Fruit fly (Drosophila melanogaster) whole organism, embryonic: Measurements from ENCODE around the gene DopEcR.
A peak's percentile ranks its signal among the peaks of the same experiment; 100 is the strongest.

Experiments
- Abd-B ChIP-seq: fragments of 200-800 bp; sonication (Bioruptor generic); optimal IDR thresholded peaks from 2 replicates; lab custom pipeline; 2018; ENCODE audit warnings: missing biosample characterization, mild to moderate bottlenecking, missing genetic modification characterization, moderate library complexity
- Antp ChIP-seq: fragments of 200-800 bp; sonication (Bioruptor generic); optimal IDR thresholded peaks from 3 replicates; lab custom pipeline; 2016; ENCODE audit warnings: missing biosample characterization, missing genetic modification characterization
- C15 ChIP-seq: fragments of 200-800 bp; sonication (Bioruptor generic); IDR thresholded peaks from 3 replicates; pipeline ENCODE4 v1.3.6; 2022; ENCODE audit warnings: missing biosample characterization, missing genetic modification characterization
- CG10147 ChIP-seq: fragments of 200-800 bp; sonication (Bioruptor generic); optimal IDR thresholded peaks from 2 replicates; lab custom pipeline; 2019; ENCODE audit warnings: missing biosample characterization, mild to moderate bottlenecking, missing genetic modification characterization, moderate library complexity
- CG10979 ChIP-seq: fragments of 200-800 bp; sonication (Bioruptor generic); optimal IDR thresholded peaks from 2 replicates; lab custom pipeline; 2018; ENCODE audit warnings: missing biosample characterization, mild to moderate bottlenecking, missing genetic modification characterization, moderate library complexity
- CG11504 ChIP-seq: fragments of 200-800 bp; sonication (Bioruptor generic); optimal IDR thresholded peaks from 3 replicates; lab custom pipeline; 2019; ENCODE audit warnings: missing biosample characterization, mild to moderate bottlenecking, missing genetic modification characterization, moderate library complexity
- CG12071 ChIP-seq: fragments of 200-800 bp; sonication (Bioruptor generic); optimal IDR thresholded peaks from 3 replicates; lab custom pipeline; 2018; ENCODE audit warnings: missing biosample characterization, mild to moderate bottlenecking, missing genetic modification characterization
- CG12391 ChIP-seq: fragments of 200-800 bp; sonication (Bioruptor generic); optimal IDR thresholded peaks from 3 replicates; lab custom pipeline; 2018; ENCODE audit warnings: missing biosample characterization, mild to moderate bottlenecking, missing genetic modification characterization, moderate library complexity
- CG12659 ChIP-seq: fragments of 200-800 bp; sonication (Bioruptor generic); optimal IDR thresholded peaks from 3 replicates; lab custom pipeline; 2017; ENCODE audit warnings: mild to moderate bottlenecking, missing biosample characterization, missing genetic modification reagents, missing genetic modification characterization
- CG31224 ChIP-seq: fragments of 200-800 bp; sonication (Bioruptor generic); IDR thresholded peaks from 2 replicates; pipeline ENCODE4 v1.3.6; 2022; ENCODE audit warnings: missing biosample characterization, missing genetic modification characterization
- CG4854 ChIP-seq: fragments of 200-800 bp; sonication (Bioruptor generic); optimal IDR thresholded peaks from 2 replicates; lab custom pipeline; 2016; ENCODE audit warnings: missing biosample characterization, missing genetic modification characterization, inconsistent platforms
- CG5180 ChIP-seq: fragments of 200-800 bp; sonication (Bioruptor generic); optimal IDR thresholded peaks from 3 replicates; lab custom pipeline; 2017; ENCODE audit warnings: missing biosample characterization, missing genetic modification characterization, mild to moderate bottlenecking, moderate library complexity, missing genetic modification reagents
- CG6272 ChIP-seq: fragments of 200-800 bp; sonication (Bioruptor generic); IDR thresholded peaks from 2 replicates; pipeline ENCODE4 v1.3.6; 2022; ENCODE audit warnings: missing biosample characterization, missing genetic modification characterization
- CG6765 ChIP-seq: fragments of 200-800 bp; sonication (Bioruptor generic); optimal IDR thresholded peaks from 3 replicates; lab custom pipeline; 2017; ENCODE audit warnings: missing biosample characterization, mild to moderate bottlenecking, missing genetic modification characterization
- CG7556 ChIP-seq: fragments of 200-800 bp; sonication (Bioruptor generic); optimal IDR thresholded peaks from 2 replicates; lab custom pipeline; 2017; ENCODE audit warnings: missing biosample characterization, mild to moderate bottlenecking, missing genetic modification characterization
- CG8290 ChIP-seq, 3 experiments: fragments of 200-800 bp; sonication (Bioruptor generic); optimal IDR thresholded peaks; 2 replicates each; lab custom pipeline; 2016 to 2019; ENCODE audit warnings: missing biosample characterization in 3 of 3, missing genetic modification characterization in 3 of 3, mild to moderate bottlenecking in 2 of 3, moderate library complexity in 1 of 3
- CG8924 ChIP-seq: fragments of 200-800 bp; optimal IDR thresholded peaks from 3 replicates; lab custom pipeline; 2019; ENCODE audit warnings: missing biosample characterization, mild to moderate bottlenecking, missing genetic modification characterization, moderate library complexity
- CG9797 ChIP-seq: fragments of 200-800 bp; sonication (Bioruptor generic); optimal IDR thresholded peaks from 3 replicates; lab custom pipeline; 2018; ENCODE audit warnings: missing biosample characterization, mild to moderate bottlenecking, missing genetic modification characterization
- D ChIP-seq, 2 experiments: fragments of 200-800 bp in 1 of 2; fragments of >200 bp in 1 of 2; sonication (Bioruptor generic) in 1 of 2; optimal IDR thresholded peaks; 2 replicates in 1 of 2; 3 replicates in 1 of 2; lab custom pipeline; 2017; ENCODE audit warnings: mild to moderate bottlenecking in 1 of 2, missing biosample characterization in 1 of 2, missing genetic modification characterization in 1 of 2, missing genetic modification reagents in 1 of 2
- Dp ChIP-seq: fragments of 200-800 bp; sonication (Bioruptor generic); optimal IDR thresholded peaks from 2 replicates; lab custom pipeline; 2018; ENCODE audit warnings: missing biosample characterization, mild to moderate bottlenecking, missing genetic modification characterization, moderate library complexity
- Fer2 ChIP-seq: fragments of 200-800 bp; sonication (Bioruptor generic); optimal IDR thresholded peaks from 2 replicates; lab custom pipeline; 2018; ENCODE audit warnings: missing biosample characterization, mild to moderate bottlenecking, missing genetic modification characterization, moderate library complexity
- Fer3 ChIP-seq: fragments of 200-800 bp; sonication (Bioruptor generic); optimal IDR thresholded peaks from 2 replicates; lab custom pipeline; 2018; ENCODE audit warnings: missing biosample characterization, mild to moderate bottlenecking, missing genetic modification characterization, moderate library complexity
- Lhr ChIP-seq: fragments of 200-800 bp; sonication (Bioruptor generic); optimal IDR thresholded peaks from 3 replicates; lab custom pipeline; 2017; ENCODE audit warnings: mild to moderate bottlenecking, missing biosample characterization, missing genetic modification reagents, missing genetic modification characterization
- Lim3 ChIP-seq: fragments of 200-800 bp; sonication (Bioruptor generic); IDR thresholded peaks from 2 replicates; pipeline ENCODE4 v1.3.6; 2022; ENCODE audit warnings: missing biosample characterization, missing genetic modification characterization
- NC2α ChIP-seq: fragments of 200-800 bp; sonication (Bioruptor generic); optimal IDR thresholded peaks from 2 replicates; lab custom pipeline; 2016; ENCODE audit warnings: missing biosample characterization, missing genetic modification characterization
- Nf-YA ChIP-seq: fragments of 200-800 bp; sonication (Bioruptor generic); IDR thresholded peaks from 2 replicates; pipeline ENCODE4 v1.3.6; 2022; ENCODE audit warnings: missing biosample characterization, missing genetic modification characterization
- Sry-β ChIP-seq: fragments of 200-800 bp; sonication (Bioruptor generic); optimal IDR thresholded peaks from 2 replicates; lab custom pipeline; 2018; ENCODE audit warnings: missing biosample characterization, mild to moderate bottlenecking, missing genetic modification characterization, moderate library complexity
- Trl ChIP-seq, 3 experiments: fragments of >200 bp in 2 of 3; fragments of 200-800 bp in 1 of 3; sonication (Bioruptor generic) in 1 of 3; optimal IDR thresholded peaks; 2 replicates in 1 of 3; 3 replicates in 2 of 3; lab custom pipeline; 2016 to 2017; ENCODE audit warnings: missing biosample characterization in 1 of 3, missing genetic modification characterization in 1 of 3
- Vsx1 ChIP-seq: fragments of 200-800 bp; sonication (Bioruptor generic); optimal IDR thresholded peaks from 2 replicates; lab custom pipeline; 2017; ENCODE audit warnings: missing biosample characterization, mild to moderate bottlenecking, missing genetic modification characterization, missing genetic modification reagents
- Xbp1 ChIP-seq: fragments of 200-800 bp; sonication (Bioruptor generic); optimal IDR thresholded peaks from 3 replicates; lab custom pipeline; 2016; ENCODE audit warnings: missing biosample characterization, mild to moderate bottlenecking, missing genetic modification characterization
- bigmax ChIP-seq: fragments of 200-800 bp; sonication (Bioruptor generic); optimal IDR thresholded peaks from 2 replicates; lab custom pipeline; 2018; ENCODE audit warnings: missing biosample characterization, mild to moderate bottlenecking, missing genetic modification characterization
- chn ChIP-seq: fragments of 200-800 bp; sonication (Bioruptor generic); optimal IDR thresholded peaks from 2 replicates; lab custom pipeline; 2016; ENCODE audit warnings: missing biosample characterization, missing genetic modification characterization
- corto ChIP-seq: fragments of 200-800 bp; sonication (Bioruptor generic); optimal IDR thresholded peaks from 2 replicates; lab custom pipeline; 2016; ENCODE audit warnings: missing biosample characterization, mild to moderate bottlenecking, missing genetic modification characterization, moderate library complexity
- croc ChIP-seq: fragments of 200-800 bp; sonication (Bioruptor generic); conservative IDR thresholded peaks from 3 replicates; pipeline ENCODE4 v1.3.6; 2022; ENCODE audit warnings: missing biosample characterization, missing genetic modification characterization
- fd102C ChIP-seq: fragments of 200-800 bp; sonication (Bioruptor generic); optimal IDR thresholded peaks from 2 replicates; lab custom pipeline; 2018; ENCODE audit warnings: missing biosample characterization, mild to moderate bottlenecking, missing genetic modification characterization, moderate library complexity
- fd3F ChIP-seq: fragments of 200-800 bp; sonication (Bioruptor generic); optimal IDR thresholded peaks from 2 replicates; lab custom pipeline; 2018; ENCODE audit warnings: missing biosample characterization, mild to moderate bottlenecking, missing genetic modification characterization, moderate library complexity
- gem ChIP-seq: fragments of 200-800 bp; sonication (Bioruptor generic); optimal IDR thresholded peaks from 2 replicates; lab custom pipeline; 2019; ENCODE audit warnings: missing biosample characterization, mild to moderate bottlenecking, missing genetic modification characterization, moderate library complexity
- gt ChIP-seq: fragments of 200-800 bp; sonication (Bioruptor generic); IDR thresholded peaks from 2 replicates; pipeline ENCODE4 v1.3.6; 2022; ENCODE audit warnings: missing biosample characterization, missing genetic modification characterization
- jigr1 ChIP-seq: fragments of 200-800 bp; sonication (Bioruptor generic); IDR thresholded peaks from 3 replicates; pipeline ENCODE4 v1.3.6; 2022; ENCODE audit warnings: missing biosample characterization, missing genetic modification characterization
- lola ChIP-seq, 3 experiments: fragments of >200 bp in 2 of 3; fragments of 200-800 bp in 1 of 3; sonication (Bioruptor generic) in 1 of 3; optimal IDR thresholded peaks; 2 replicates each; lab custom pipeline; 2017 to 2019; ENCODE audit warnings: missing biosample characterization in 3 of 3, missing genetic modification characterization in 3 of 3, mild to moderate bottlenecking in 1 of 3, moderate library complexity in 1 of 3
- nerfin-1 ChIP-seq: fragments of 200-800 bp; sonication (Bioruptor generic); optimal IDR thresholded peaks from 3 replicates; lab custom pipeline; 2019; ENCODE audit warnings: missing biosample characterization, mild to moderate bottlenecking, missing genetic modification characterization, moderate library complexity
- p53 ChIP-seq: fragments of 200-800 bp; sonication (Bioruptor generic); optimal IDR thresholded peaks from 2 replicates; lab custom pipeline; 2016; ENCODE audit warnings: missing biosample characterization, missing genetic modification characterization
- scrt ChIP-seq: fragments of 200-800 bp; sonication (Bioruptor generic); optimal IDR thresholded peaks from 2 replicates; lab custom pipeline; 2018; ENCODE audit warnings: missing biosample characterization, mild to moderate bottlenecking, missing genetic modification characterization, moderate library complexity
- slbo ChIP-seq: fragments of 200-800 bp; sonication (Bioruptor generic); IDR thresholded peaks from 2 replicates; pipeline ENCODE4 v1.3.6; 2022; ENCODE audit warnings: missing biosample characterization, missing genetic modification characterization
- stwl ChIP-seq: fragments of 200-800 bp; sonication (Bioruptor generic); optimal IDR thresholded peaks from 3 replicates; lab custom pipeline; 2018; ENCODE audit warnings: missing biosample characterization, mild to moderate bottlenecking, missing genetic modification characterization, moderate library complexity
- toy ChIP-seq: fragments of 200-800 bp; sonication (Bioruptor generic); IDR thresholded peaks from 2 replicates; pipeline ENCODE4 v1.3.6; 2022; ENCODE audit warnings: missing biosample characterization, missing genetic modification characterization
- zfh1 ChIP-seq: fragments of 200-800 bp; sonication (Bioruptor generic); IDR thresholded peaks from 3 replicates; pipeline ENCODE4 v1.3.6; 2022; ENCODE audit warnings: missing biosample characterization, missing genetic modification characterization

DopEcR gene

DNA sequence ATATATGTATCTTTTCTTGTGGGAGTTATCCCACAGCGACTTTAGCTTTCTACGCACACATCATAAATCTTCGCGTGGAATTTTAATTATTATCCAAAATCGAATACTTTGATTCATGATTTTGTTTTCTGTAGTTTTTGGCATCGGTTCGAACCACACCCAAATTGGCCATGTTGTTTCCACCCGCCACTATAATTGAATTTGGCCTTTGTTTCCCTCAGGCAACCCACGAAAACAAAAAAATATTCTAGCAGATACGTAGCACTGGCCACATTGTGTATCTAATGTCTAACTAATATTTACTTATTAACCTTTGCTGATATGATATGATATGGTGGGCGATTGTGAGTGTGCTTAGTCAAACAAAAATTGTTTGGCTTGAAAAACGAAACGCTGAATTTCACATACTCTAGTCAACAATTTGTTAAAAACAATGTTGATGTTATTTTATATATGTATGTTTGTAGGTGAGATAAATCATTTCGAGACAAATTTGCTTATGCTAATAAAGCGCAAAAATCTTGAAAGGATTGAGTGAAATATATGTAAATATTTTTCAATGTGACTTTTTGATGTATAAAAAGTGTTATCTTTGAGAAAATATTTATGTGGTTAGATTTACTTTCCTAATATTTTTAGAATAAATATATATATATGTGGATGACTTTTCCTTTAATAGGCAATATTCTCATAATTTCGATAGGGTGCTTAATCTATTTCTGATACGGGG is 25.1 kb downstream of the DopEcR start (continued):
- TF ChIP-seq zfh1 (GFP tag; lab: Robert Waterston, UW), result no peak
- peak; percentile 12 for TF ChIP-seq CG10147
- TF ChIP-seq CG11504 (tag; lab: Kevin White, UChicago), result peak; percentile 64
- no peak for TF ChIP-seq chn (GFP tag; lab: Kevin White, UChicago)
- no peak for TF ChIP-seq Antp
- no peak for TF ChIP-seq Nf-YA (GFP tag; lab: Robert Waterston, UW)
- TF ChIP-seq D (optimal IDR thresholded peaks at IDR 0.05; lab: Kevin White, UChicago), result no peak
- peak; percentile 22 for TF ChIP-seq D (GFP tag; optimal IDR thresholded peaks at IDR 0.05; lab: Kevin White, UChicago)
- TF ChIP-seq stwl, result no peak
- no peak for TF ChIP-seq Trl (optimal IDR thresholded peaks at IDR 0.05; lab: Kevin White, UChicago)
- no peak for TF ChIP-seq Trl (GFP tag; optimal IDR thresholded peaks at IDR 0.05; lab: Kevin White, UChicago)
- no peak for TF ChIP-seq CG5180
- TF ChIP-seq CG10979 (tag; lab: Kevin White, UChicago), result peak; percentile 56
- TF ChIP-seq slbo, result no peak
- TF ChIP-seq Xbp1 (GFP tag; lab: Kevin White, UChicago), result peak; percentile 10
- TF ChIP-seq CG12391 (tag; lab: Kevin White, UChicago), result peak; percentile 45
- no peak for TF ChIP-seq Dp (GFP tag; lab: Kevin White, UChicago)
- peak; percentile 25 for TF ChIP-seq Vsx1
- no peak for TF ChIP-seq Fer2 (tag; lab: Kevin White, UChicago)
- peak in 1 of 3 experiments; percentile 51 for TF ChIP-seq lola (GFP tag; optimal IDR thresholded peaks at IDR 0.05; lab: Kevin White, UChicago)
- no peak for TF ChIP-seq NC2α (GFP tag; lab: Kevin White, UChicago)
- peak; percentile 7 for TF ChIP-seq fd3F (GFP tag; lab: Kevin White, UChicago)
- TF ChIP-seq gt (GFP tag; lab: Robert Waterston, UW), result no peak
- TF ChIP-seq Lim3 (GFP tag; lab: Robert Waterston, UW), result no peak
- TF ChIP-seq CG8290 (GFP tag; optimal IDR thresholded peaks at IDR 0.05; lab: Kevin White, UChicago), result no peak
- peak in 1 of 2 experiments; percentile 29 for TF ChIP-seq CG8290 (tag; optimal IDR thresholded peaks at IDR 0.05; lab: Kevin White, UChicago)
- TF ChIP-seq CG31224 (GFP tag; lab: Robert Waterston, UW), result no peak
- no peak for TF ChIP-seq C15 (GFP tag; lab: Robert Waterston, UW)
- TF ChIP-seq toy (GFP tag; lab: Robert Waterston, UW), result no peak
- peak; percentile 49 for TF ChIP-seq CG8924 (tag; lab: Kevin White, UChicago)
- no peak for TF ChIP-seq p53 (GFP tag; lab: Kevin White, UChicago)
- TF ChIP-seq Lhr (GFP tag; lab: Kevin White, UChicago), result no peak
- TF ChIP-seq bigmax (GFP tag; lab: Kevin White, UChicago), result no peak
- TF ChIP-seq Abd-B (GFP tag; lab: Kevin White, UChicago), result no peak
- TF ChIP-seq croc (GFP tag; lab: Robert Waterston, UW), result no peak
- TF ChIP-seq CG6765, result no peak
- no peak for TF ChIP-seq corto
- no peak for TF ChIP-seq CG12071 (GFP tag; lab: Kevin White, UChicago)
- no peak for TF ChIP-seq jigr1 (GFP tag; lab: Robert Waterston, UW)
- TF ChIP-seq nerfin-1, result peak; percentile 18
- TF ChIP-seq CG4854 (GFP tag; lab: Kevin White, UChicago), result no peak
- peak; percentile 37 for TF ChIP-seq CG7556 (GFP tag; lab: Kevin White, UChicago)
- no peak for TF ChIP-seq fd102C (GFP tag; lab: Kevin White, UChicago)
- no peak for TF ChIP-seq Sry-β
- peak; percentile 60 for TF ChIP-seq gem (tag; lab: Kevin White, UChicago)
- no peak for TF ChIP-seq CG9797 (GFP tag; lab: Kevin White, UChicago)
- TF ChIP-seq CG6272 (GFP tag; lab: Robert Waterston, UW), result no peak
- peak; percentile 51 for TF ChIP-seq CG12659
- no peak for TF ChIP-seq scrt (GFP tag; lab: Kevin White, UChicago)
- peak; percentile 14 for TF ChIP-seq Fer3 (tag; lab: Kevin White, UChicago)
